Worm (Caenorhabditis elegans): Measurements from ENCODE around the gene F09E5.14.

Gene F09E5.14

ce11 chrII:5379614-5380077 lies 35.0 kb upstream of the F09E5.14 start, which contains the start of gene pkc-3 (continued):
- TF ChIP-seq zag-1 (tag; optimal IDR thresholded peaks at IDR 0.05) = no peak
- peak; percentile 67 for TF ChIP-seq mes-2 (tag; optimal IDR thresholded peaks at IDR 0.05; ENCODE audit: poor library complexity, severe bottlenecking)
- TF ChIP-seq ceh-62 (tag; optimal IDR thresholded peaks at IDR 0.05) = no peak
- TF ChIP-seq tra-1 (GFP tag; IDR thresholded peaks at IDR 0.05) = no peak
- peak; percentile 7 to 47 for TF ChIP-seq mdl-1 (tag; optimal IDR thresholded peaks at IDR 0.05)
- TF ChIP-seq ceh-20 (GFP tag; IDR thresholded peaks at IDR 0.05) = no peak
- TF ChIP-seq jun-1 (tag; optimal IDR thresholded peaks at IDR 0.05) = peak; percentile 40
- peak; percentile 54 for TF ChIP-seq lin-13 (GFP tag; optimal IDR thresholded peaks at IDR 0.05)
- TF ChIP-seq arid-1 (GFP tag; conservative IDR thresholded peaks at IDR 0.05) = 0 out of 2 replicates have a peak, but pooled peaks have one; percentile 25
- no peak for TF ChIP-seq daf-12 (tag; optimal IDR thresholded peaks at IDR 0.05)
- peak; percentile 86 for TF ChIP-seq mep-1 (tag; optimal IDR thresholded peaks at IDR 0.05)
- TF ChIP-seq T20F7.1 (GFP tag; optimal IDR thresholded peaks at IDR 0.05) = peak; percentile 76
- TF ChIP-seq mdt-29 (GFP tag; IDR thresholded peaks at IDR 0.05) = 0 out of 2 replicates have a peak, but pooled peaks have one; percentile 20
- peak; percentile 40 to 74 for TF ChIP-seq lsy-2 (tag; optimal IDR thresholded peaks at IDR 0.05)
- TF ChIP-seq lin-29 (GFP tag; IDR thresholded peaks at IDR 0.05) = no peak
- TF ChIP-seq daf-16 (GFP tag; optimal IDR thresholded peaks at IDR 0.05) = peak in 1 of 2 experiments; percentile 16
- peak; percentile 72 for TF ChIP-seq daf-16 (tag; optimal IDR thresholded peaks at IDR 0.05)
- peak; percentile 93 for TF ChIP-seq nhr-28 (tag; optimal IDR thresholded peaks at IDR 0.05)
- no peak for TF ChIP-seq sdz-12 (GFP tag; optimal IDR thresholded peaks at IDR 0.05)
- TF ChIP-seq hlh-11 (tag; optimal IDR thresholded peaks at IDR 0.05) = peak; percentile 93
- TF ChIP-seq nhr-11 (tag; optimal IDR thresholded peaks at IDR 0.05) = peak; percentile 47
- peak; percentile 46 for TF ChIP-seq rbr-2 (tag; optimal IDR thresholded peaks at IDR 0.05)
- peak; percentile 59 for TF ChIP-seq nhr-102 (tag; optimal IDR thresholded peaks at IDR 0.05)
- no peak for TF ChIP-seq saeg-2 (GFP tag; IDR thresholded peaks at IDR 0.05)
- TF ChIP-seq unc-130 (GFP tag; optimal IDR thresholded peaks at IDR 0.05) = peak; percentile 15
- TF ChIP-seq lin-15B (tag; optimal IDR thresholded peaks at IDR 0.05) = no peak
- peak; percentile 95 for TF ChIP-seq nhr-25 (tag; optimal IDR thresholded peaks at IDR 0.05; ENCODE audit: borderline replicate concordance, insufficient read depth)
- TF ChIP-seq dmd-6 (GFP tag; IDR thresholded peaks at IDR 0.05) = peak; percentile 52
- TF ChIP-seq zfp-3 (GFP tag; conservative IDR thresholded peaks at IDR 0.05) = peak; percentile 61; the same call in 1 of the 2 replicates
- TF ChIP-seq dpl-1 (GFP tag; optimal IDR thresholded peaks at IDR 0.05) = peak; percentile 38
- TF ChIP-seq Y48G9A.11 (GFP tag; IDR thresholded peaks at IDR 0.05) = no peak
- peak in 1 of 2 experiments; percentile 19 for TF ChIP-seq unc-62 (GFP tag; optimal IDR thresholded peaks at IDR 0.05 in 1 of 2)
- TF ChIP-seq unc-62 (tag; optimal IDR thresholded peaks at IDR 0.05) = no peak
- no peak for TF ChIP-seq zip-11 (GFP tag; IDR thresholded peaks at IDR 0.05)
- 0 out of 2 replicates have a peak, but pooled peaks have one; percentile 53 for TF ChIP-seq lin-1 (GFP tag; IDR thresholded peaks at IDR 0.05)
- TF ChIP-seq cey-2 (tag; optimal IDR thresholded peaks at IDR 0.05; ENCODE audit: borderline replicate concordance, insufficient read depth) = no peak
- TF ChIP-seq aha-1 (tag) = peak; percentile 99
- peak; percentile 71 for TF ChIP-seq pqm-1 (tag; optimal IDR thresholded peaks at IDR 0.05)
- no peak for TF ChIP-seq ceh-44 (GFP tag; IDR thresholded peaks at IDR 0.05)
- peak; percentile 52; the same call in 1 of the 2 replicates for TF ChIP-seq hmg-1.1 (GFP tag; IDR thresholded peaks at IDR 0.05)
- peak; percentile 36; the same call in 1 of the 2 replicates for TF ChIP-seq nhr-42 (GFP tag; IDR thresholded peaks at IDR 0.05)
- peak; percentile 22 for TF ChIP-seq hif-1 (tag; optimal IDR thresholded peaks at IDR 0.05)
- TF ChIP-seq fkh-10 (GFP tag; optimal IDR thresholded peaks at IDR 0.05) = no peak
- peak; percentile 78 for TF ChIP-seq T26A8.4 (GFP tag; IDR thresholded peaks at IDR 0.05)
- no peak for TF ChIP-seq dmd-9 (GFP tag; IDR thresholded peaks at IDR 0.05)
- TF ChIP-seq snpc-1.2 (GFP tag; IDR thresholded peaks at IDR 0.05) = peak; percentile 58; the same call in 1 of the 2 replicates
- peak; percentile 11 for TF ChIP-seq nhr-10 (tag; optimal IDR thresholded peaks at IDR 0.05)
- no peak for TF ChIP-seq zip-2 (tag; optimal IDR thresholded peaks at IDR 0.05)
- no peak for TF ChIP-seq mxl-2 (GFP tag; conservative IDR thresholded peaks at IDR 0.05)
- TF ChIP-seq ZK546.5 (tag; optimal IDR thresholded peaks at IDR 0.05) = no peak
- no peak for TF ChIP-seq egl-27 (tag; optimal IDR thresholded peaks at IDR 0.05)

Measured in whole organism, L4 larva.